Fruit fly (Drosophila melanogaster) whole organism, prepupa: ENCODE results near the gene CG14506.

Experiments
- Blimp-1 ChIP-seq: fragments of 200-800 bp; sonication (Bioruptor generic); optimal IDR thresholded peaks from 3 replicates; lab custom pipeline; 2017; ENCODE audit warnings: missing biosample characterization, missing genetic modification characterization, mild to moderate bottlenecking, moderate library complexity, missing genetic modification reagents
- CG10669 ChIP-seq: fragments of 200-800 bp; sonication (Bioruptor generic); optimal IDR thresholded peaks from 3 replicates; lab custom pipeline; 2018; ENCODE audit warnings: missing biosample characterization, mild to moderate bottlenecking, missing genetic modification characterization, moderate library complexity
- CG11294 ChIP-seq: fragments of 200-800 bp; sonication (Bioruptor generic); IDR thresholded peaks from 2 replicates; pipeline ENCODE4 v1.3.6; 2022; ENCODE audit warnings: missing biosample characterization, missing genetic modification characterization
- CG11762 ChIP-seq: fragments of 200-800 bp; sonication (Bioruptor generic); optimal IDR thresholded peaks from 3 replicates; lab custom pipeline; 2016; ENCODE audit warnings: missing biosample characterization, missing genetic modification characterization; ENCODE audit not compliant: insufficient read depth
- CG15336 ChIP-seq: fragments of 200-800 bp; sonication (Bioruptor generic); IDR thresholded peaks from 2 replicates; pipeline ENCODE4 v1.3.6; 2022; ENCODE audit warnings: missing biosample characterization, missing genetic modification characterization
- CG1621 ChIP-seq: fragments of 200-800 bp; sonication (Bioruptor generic); optimal IDR thresholded peaks from 3 replicates; lab custom pipeline; 2018; ENCODE audit warnings: missing biosample characterization, mild to moderate bottlenecking, missing genetic modification characterization
- CG16779 ChIP-seq: fragments of 200-800 bp; sonication (Bioruptor generic); optimal IDR thresholded peaks from 3 replicates; lab custom pipeline; 2017; ENCODE audit warnings: missing biosample characterization, mild to moderate bottlenecking, missing genetic modification characterization
- CG3032 ChIP-seq: fragments of 200-800 bp; optimal IDR thresholded peaks from 2 replicates; lab custom pipeline; 2019; ENCODE audit warnings: missing biosample characterization, mild to moderate bottlenecking, missing genetic modification characterization, moderate library complexity
- CG31627 ChIP-seq: fragments of 200-800 bp; sonication (Bioruptor generic); optimal IDR thresholded peaks from 3 replicates; lab custom pipeline; 2016; ENCODE audit warnings: missing biosample characterization, missing genetic modification characterization
- CG32006 ChIP-seq: fragments of 200-800 bp; sonication (Bioruptor generic); optimal IDR thresholded peaks from 3 replicates; lab custom pipeline; 2017; ENCODE audit warnings: missing biosample characterization, mild to moderate bottlenecking, missing genetic modification characterization
- CG34406 ChIP-seq: fragments of 200-800 bp; sonication (Bioruptor generic); optimal IDR thresholded peaks from 3 replicates; lab custom pipeline; 2016; ENCODE audit warnings: missing biosample characterization, missing genetic modification characterization
- CG3919 ChIP-seq: fragments of 200-800 bp; sonication (Bioruptor generic); optimal IDR thresholded peaks from 3 replicates; lab custom pipeline; 2016; ENCODE audit warnings: missing biosample characterization, missing genetic modification characterization
- CG6792 ChIP-seq: fragments of 200-800 bp; sonication (Bioruptor generic); optimal IDR thresholded peaks from 3 replicates; lab custom pipeline; 2016; ENCODE audit warnings: missing biosample characterization, missing genetic modification characterization
- CG6808 ChIP-seq: fragments of 200-800 bp; sonication (Bioruptor generic); optimal IDR thresholded peaks from 3 replicates; lab custom pipeline; 2017; ENCODE audit warnings: missing biosample characterization, missing genetic modification characterization, mild to moderate bottlenecking, moderate library complexity, missing genetic modification reagents
- CG8632 ChIP-seq: fragments of 200-800 bp; sonication (Bioruptor generic); optimal IDR thresholded peaks from 3 replicates; lab custom pipeline; 2016; ENCODE audit warnings: missing biosample characterization, missing genetic modification characterization
- CG9139 ChIP-seq: fragments of 200-800 bp; sonication (Bioruptor generic); optimal IDR thresholded peaks from 3 replicates; lab custom pipeline; 2017; ENCODE audit warnings: missing biosample characterization, mild to moderate bottlenecking, missing genetic modification characterization
- Eip75B ChIP-seq: fragments of 200-800 bp; sonication (Bioruptor generic); optimal IDR thresholded peaks from 3 replicates; lab custom pipeline; 2016; ENCODE audit warnings: missing biosample characterization, missing genetic modification characterization
- Eip93F ChIP-seq: fragments of 200-800 bp; sonication (Bioruptor generic); optimal IDR thresholded peaks from 2 replicates; lab custom pipeline; 2016; ENCODE audit warnings: missing biosample characterization, mild to moderate bottlenecking, missing genetic modification characterization
- Ets96B ChIP-seq: fragments of 200-800 bp; optimal IDR thresholded peaks from 2 replicates; lab custom pipeline; 2019; ENCODE audit warnings: missing biosample characterization, mild to moderate bottlenecking, missing genetic modification characterization, moderate library complexity
- Gug ChIP-seq: fragments of 200-800 bp; sonication (Bioruptor generic); IDR thresholded peaks from 2 replicates; pipeline ENCODE4 v1.3.6; 2022; ENCODE audit warnings: missing biosample characterization, missing genetic modification characterization
- Hr38 ChIP-seq: sonication (Bioruptor generic); optimal IDR thresholded peaks from 2 replicates; lab custom pipeline; 2016; ENCODE audit warnings: missing biosample characterization, missing genetic modification characterization
- OdsH ChIP-seq: fragments of 200-800 bp; sonication (Bioruptor generic); optimal IDR thresholded peaks from 3 replicates; lab custom pipeline; 2016; ENCODE audit warnings: missing biosample characterization, missing genetic modification characterization
- Sox14 ChIP-seq: fragments of 200-800 bp; sonication (Bioruptor generic); optimal IDR thresholded peaks from 3 replicates; lab custom pipeline; 2016; ENCODE audit warnings: missing biosample characterization, missing genetic modification characterization
- Sox15 ChIP-seq: fragments of 200-800 bp; sonication (Bioruptor generic); optimal IDR thresholded peaks from 3 replicates; lab custom pipeline; 2016; ENCODE audit warnings: missing biosample characterization, missing genetic modification characterization
- acj6 ChIP-seq: fragments of 200-800 bp; sonication (Bioruptor generic); optimal IDR thresholded peaks from 3 replicates; lab custom pipeline; 2016; ENCODE audit warnings: missing biosample characterization, missing genetic modification characterization
- dsx ChIP-seq: fragments of 200-800 bp; optimal IDR thresholded peaks from 3 replicates; lab custom pipeline; 2019; ENCODE audit warnings: missing biosample characterization, mild to moderate bottlenecking, missing genetic modification characterization, moderate library complexity; ENCODE audit not compliant: poor library complexity, severe bottlenecking
- esn ChIP-seq: fragments of 200-800 bp; sonication (Bioruptor generic); optimal IDR thresholded peaks from 2 replicates; lab custom pipeline; 2016; ENCODE audit warnings: missing biosample characterization, mild to moderate bottlenecking, missing genetic modification characterization, moderate library complexity
- fd59A ChIP-seq: fragments of 200-800 bp; sonication (Bioruptor generic); optimal IDR thresholded peaks from 2 replicates; lab custom pipeline; 2017; ENCODE audit warnings: missing biosample characterization, mild to moderate bottlenecking, missing genetic modification characterization, missing genetic modification reagents
- fkh ChIP-seq: fragments of 200-800 bp; sonication (Bioruptor generic); optimal IDR thresholded peaks from 3 replicates; lab custom pipeline; 2017; ENCODE audit warnings: missing biosample characterization, mild to moderate bottlenecking, missing genetic modification characterization, moderate library complexity
- pdm3 ChIP-seq: fragments of 200-800 bp; sonication (Bioruptor generic); optimal IDR thresholded peaks from 3 replicates; lab custom pipeline; 2016; ENCODE audit warnings: missing biosample characterization, missing genetic modification characterization
- spab ChIP-seq: fragments of 200-800 bp; sonication (Bioruptor generic); optimal IDR thresholded peaks from 2 replicates; lab custom pipeline; 2017; ENCODE audit warnings: missing biosample characterization, mild to moderate bottlenecking, missing genetic modification characterization, missing genetic modification reagents
- ss ChIP-seq, 2 experiments: fragments of 200-800 bp; sonication (Bioruptor generic); optimal IDR thresholded peaks; 2 replicates in 1 of 2; 3 replicates in 1 of 2; lab custom pipeline; 2017 to 2018; ENCODE audit warnings: mild to moderate bottlenecking in 2 of 2, missing biosample characterization in 2 of 2, missing genetic modification characterization in 2 of 2, moderate library complexity in 1 of 2
- topi ChIP-seq: fragments of 200-800 bp; sonication (Bioruptor generic); optimal IDR thresholded peaks from 3 replicates; lab custom pipeline; 2016; ENCODE audit warnings: missing biosample characterization, missing genetic modification characterization

CG14506 gene

DNA sequence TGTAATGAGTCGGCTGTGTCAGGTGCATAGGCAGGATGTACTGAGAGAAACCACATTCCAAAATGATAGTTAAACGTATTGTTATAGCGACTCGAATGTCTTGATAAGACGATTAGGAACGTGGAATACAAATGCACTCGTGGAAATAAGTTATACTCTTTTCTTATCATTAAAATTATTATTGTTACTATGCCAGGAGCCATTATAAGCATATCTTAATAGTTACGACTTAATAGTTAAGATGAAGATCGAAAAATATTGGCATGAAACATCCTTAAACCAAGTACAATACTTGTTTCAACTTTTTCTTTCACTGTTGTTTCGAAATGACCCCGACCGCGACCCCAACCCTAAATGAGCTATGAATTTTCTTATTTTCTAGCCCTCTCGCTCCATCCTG lies 12.9 kb upstream of the CG14506 start:
- TF ChIP-seq fd59A (GFP tag; lab: Kevin White, UChicago), result no peak
- no peak for TF ChIP-seq Sox14
- TF ChIP-seq spab (GFP tag; lab: Kevin White, UChicago), result no peak
- TF ChIP-seq CG32006, result no peak
- TF ChIP-seq CG16779 (tag; lab: Kevin White, UChicago), result no peak
- no peak for TF ChIP-seq CG1621 (tag; lab: Kevin White, UChicago)
- no peak for TF ChIP-seq dsx (GFP tag; lab: Kevin White, UChicago)
- no peak for TF ChIP-seq CG9139 (GFP tag; lab: Kevin White, UChicago)
- TF ChIP-seq Gug (GFP tag; lab: Robert Waterston, UW), result no peak
- no peak for TF ChIP-seq pdm3
- no peak for TF ChIP-seq CG3919 (GFP tag; lab: Kevin White, UChicago)
- no peak for TF ChIP-seq Sox15 (GFP tag; lab: Kevin White, UChicago)
- no peak for TF ChIP-seq Blimp-1 (GFP tag; lab: Kevin White, UChicago)
- TF ChIP-seq topi, result no peak

DNA sequence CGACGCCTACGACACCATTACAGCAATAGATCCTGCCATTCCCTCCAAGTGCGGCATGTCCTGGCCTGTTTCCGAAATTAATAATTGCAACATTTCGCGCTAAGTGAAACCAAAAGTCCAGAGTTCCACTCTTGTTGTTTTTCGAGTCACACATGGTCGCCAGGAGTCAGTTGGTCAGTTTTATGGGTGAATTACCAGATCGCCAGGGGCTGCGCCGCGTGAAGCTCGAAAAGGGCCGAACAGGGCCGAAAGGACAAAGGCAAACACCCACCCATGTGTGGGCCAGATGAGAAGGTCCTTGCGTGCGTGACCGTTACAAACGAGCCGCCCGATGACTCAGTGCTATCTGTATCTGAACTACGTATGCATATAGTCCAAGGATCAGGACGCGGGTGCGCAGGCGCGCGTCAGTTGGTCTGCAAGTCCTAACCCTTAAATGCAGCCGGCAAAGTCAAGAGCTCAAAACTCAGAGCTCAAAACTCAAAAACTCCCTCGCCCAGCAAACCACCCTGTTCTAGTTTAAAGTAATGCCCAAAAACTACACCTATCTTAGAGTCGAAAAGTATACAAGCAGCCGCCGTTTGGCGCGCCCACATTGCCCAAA lies 11.9 kb upstream of the CG14506 start:
- TF ChIP-seq esn (GFP tag; lab: Kevin White, UChicago) (no peak), CG15336 (GFP tag; lab: Robert Waterston, UW) (no peak), Hr38 (GFP tag; lab: Kevin White, UChicago) (no peak), Eip75B (GFP tag; lab: Kevin White, UChicago) (no peak), Eip93F (GFP tag; lab: Kevin White, UChicago) (no peak), CG11294 (GFP tag; lab: Robert Waterston, UW) (no peak), OdsH (GFP tag; lab: Kevin White, UChicago) (no peak), CG6808 (GFP tag; lab: Kevin White, UChicago) (no peak), CG11762 (no peak), CG34406 (GFP tag; lab: Kevin White, UChicago) (no peak), CG8632 (GFP tag; lab: Kevin White, UChicago) (no peak)

DNA sequence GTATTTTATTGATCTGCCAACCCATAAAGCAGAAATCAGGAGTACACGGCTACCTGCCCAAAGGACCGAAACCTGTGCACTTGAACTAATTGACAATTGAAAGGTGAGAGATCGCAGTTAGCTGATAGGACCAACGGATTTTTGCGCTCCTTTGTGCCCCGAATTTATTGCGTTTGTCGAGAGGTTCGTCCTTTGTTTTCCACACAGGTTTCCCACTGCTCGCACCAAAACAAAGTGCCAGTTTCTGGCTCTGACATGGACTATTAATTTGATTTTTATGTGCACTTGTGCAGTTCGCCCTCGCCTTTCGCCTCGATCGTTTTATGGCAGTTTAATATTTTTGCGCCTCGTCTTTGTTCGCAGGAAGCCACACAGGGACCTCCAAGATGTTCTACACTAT lies 10.7 kb upstream of the CG14506 start:
- TF ChIP-seq ss (GFP tag; optimal IDR thresholded peaks at IDR 0.05; lab: Kevin White, UChicago), result no peak
- no peak for TF ChIP-seq CG10669 (GFP tag; lab: Kevin White, UChicago)
- TF ChIP-seq Ets96B (tag; lab: Kevin White, UChicago), result no peak
- TF ChIP-seq acj6 (GFP tag; lab: Kevin White, UChicago), result no peak
- TF ChIP-seq esn (GFP tag; lab: Kevin White, UChicago), result no peak
- no peak for TF ChIP-seq CG6792 (GFP tag; lab: Kevin White, UChicago)
- TF ChIP-seq fkh (GFP tag; lab: Kevin White, UChicago), result no peak

DNA sequence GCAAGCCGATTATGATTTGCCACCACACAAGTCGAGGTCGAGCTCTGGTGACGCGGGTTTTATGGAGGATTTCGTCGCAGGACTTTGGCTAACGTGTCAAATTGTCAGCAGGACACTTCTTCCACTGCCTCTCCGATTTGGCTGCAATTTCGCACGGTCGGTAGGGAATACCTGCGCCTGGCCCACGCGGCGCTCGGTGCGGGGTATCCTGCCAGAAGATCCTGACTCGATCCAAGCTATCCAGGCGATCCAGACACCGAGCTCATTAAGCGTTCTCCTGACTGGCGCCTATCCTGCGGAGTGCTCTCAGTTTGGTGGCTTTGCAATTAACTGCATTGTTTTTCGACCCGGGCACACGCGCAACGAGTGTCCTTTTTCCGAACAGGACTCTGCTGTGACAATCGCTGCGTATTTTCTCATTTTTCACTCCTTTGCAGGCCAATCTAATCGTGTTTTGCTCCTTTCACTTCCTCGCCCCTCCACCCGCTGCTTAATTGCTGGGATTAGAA lies 10.0 kb upstream of the CG14506 start:
- no peak for TF ChIP-seq CG3032 (tag; lab: Kevin White, UChicago)
- no peak for TF ChIP-seq Ets96B (tag; lab: Kevin White, UChicago)
- TF ChIP-seq Eip75B (GFP tag; lab: Kevin White, UChicago), result no peak
- TF ChIP-seq Sox15 (GFP tag; lab: Kevin White, UChicago), result no peak
- no peak for TF ChIP-seq CG31627 (GFP tag; lab: Kevin White, UChicago)
- TF ChIP-seq CG34406 (GFP tag; lab: Kevin White, UChicago), result no peak
- TF ChIP-seq, all 60 proteins: peak for 0
